Worm (Caenorhabditis elegans) whole organism, midembryonic: Measurements from ENCODE around the gene nhr-80.

Source experiments
- T22C8.4 ChIP-seq: fragments of 200-800 bp; sonication (Bioruptor generic); IDR thresholded peaks from 2 replicates; pipeline ENCODE4 v1.3.6; 2022; ENCODE audit warnings: missing genetic modification characterization, missing compliant biosample characterization
- cog-1 ChIP-seq: sonication (generic microtip); optimal IDR thresholded peaks from 2 replicates; lab custom pipeline; 2016; ENCODE audit warnings: missing genetic modification characterization, missing compliant biosample characterization
- flt-1 ChIP-seq: fragments of 200-800 bp; sonication (Bioruptor generic); IDR thresholded peaks from 2 replicates; pipeline ENCODE4 v1.3.6; 2022; ENCODE audit warnings: missing genetic modification characterization, missing compliant biosample characterization
- klf-2 ChIP-seq: fragments of 200-800 bp; sonication (Bioruptor generic); conservative IDR thresholded peaks from 2 replicates; pipeline ENCODE4 v1.3.6; 2022; ENCODE audit warnings: missing genetic modification reagents, missing genetic modification characterization, missing compliant biosample characterization
- med-1 ChIP-seq: sonication (generic microtip); optimal IDR thresholded peaks from 2 replicates; lab custom pipeline; 2017; ENCODE audit warnings: missing genetic modification characterization, mild to moderate bottlenecking, missing compliant biosample characterization, antibody characterized with exemption, missing genetic modification reagents; ENCODE audit not compliant: insufficient read depth
- ref-1 ChIP-seq: fragments of 200-800 bp; sonication (Bioruptor generic); conservative IDR thresholded peaks from 2 replicates; pipeline ENCODE4 v1.3.6; 2022; ENCODE audit warnings: missing genetic modification reagents, missing genetic modification characterization, missing compliant biosample characterization
- tab-1 ChIP-seq: fragments of 200-800 bp; sonication (Bioruptor generic); IDR thresholded peaks from 2 replicates; pipeline ENCODE4 v1.3.6; 2022; ENCODE audit warnings: missing genetic modification characterization, missing compliant biosample characterization
- ztf-29 ChIP-seq: fragments of 200-800 bp; sonication (Bioruptor generic); IDR thresholded peaks from 2 replicates; pipeline ENCODE4 v1.3.6; 2022; ENCODE audit warnings: missing genetic modification reagents, missing genetic modification characterization, missing compliant biosample characterization

- TF ChIP-seq cog-1 (no peak), tab-1 (no peak), med-1 (no peak), klf-2 (GFP tag; lab: Robert Waterston, UW) (no peak), flt-1 (GFP tag; lab: Robert Waterston, UW) (no peak), ztf-29 (GFP tag; lab: Robert Waterston, UW) (no peak), T22C8.4 (GFP tag; lab: Robert Waterston, UW) (no peak), ref-1 (GFP tag; lab: Robert Waterston, UW) (no peak)
These were observed 4.8 kb upstream of the nhr-80 start, which contains the start of gene H10E21.4 for ce11 chrIII:19509-19908.
